Worm (Caenorhabditis elegans): ENCODE data around the gene irld-25.

Gene irld-25

DNA sequence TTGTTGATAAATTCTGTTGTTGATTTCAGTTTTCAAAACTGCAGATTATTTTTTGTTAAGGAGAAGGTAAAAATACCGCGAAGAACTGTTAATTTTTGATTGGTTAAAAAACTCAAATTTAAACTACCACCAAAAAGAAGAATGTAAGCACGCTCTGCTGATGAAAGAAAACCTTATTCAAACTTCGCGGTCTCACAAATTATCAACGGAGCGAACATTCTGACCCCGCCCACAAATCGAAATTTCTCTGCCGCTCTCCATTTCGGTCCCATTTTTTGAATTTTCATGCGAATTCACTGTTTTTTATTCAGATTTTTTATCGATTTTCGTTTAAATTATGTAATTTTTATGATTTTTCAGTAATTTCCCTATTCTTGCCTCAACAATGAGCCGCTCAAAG lies 31.9 kb upstream of the irld-25 start, which contains the start of gene cyn-3 (continued):
- TF ChIP-seq C38D4.7 (GFP tag; optimal IDR thresholded peaks at IDR 0.05) (no peak), T23F11.4 (GFP tag; optimal IDR thresholded peaks at IDR 0.05) (no peak), odd-2 (tag; optimal IDR thresholded peaks at IDR 0.05) (no peak), unc-55 (GFP tag; optimal IDR thresholded peaks at IDR 0.05) (peak; percentile 40), unc-86 (tag; optimal IDR thresholded peaks at IDR 0.05) (no peak), ceh-18 (tag; optimal IDR thresholded peaks at IDR 0.05) (peak; percentile 36), dve-1 (tag; optimal IDR thresholded peaks at IDR 0.05) (peak; percentile 58), K09A11.1 (tag; optimal IDR thresholded peaks at IDR 0.05; ENCODE audit: insufficient read depth) (no peak), pha-2 (tag; optimal IDR thresholded peaks at IDR 0.05) (no peak), pros-1 (tag; optimal IDR thresholded peaks at IDR 0.05) (peak; percentile 12), che-1 (tag; optimal IDR thresholded peaks at IDR 0.05) (no peak)

DNA sequence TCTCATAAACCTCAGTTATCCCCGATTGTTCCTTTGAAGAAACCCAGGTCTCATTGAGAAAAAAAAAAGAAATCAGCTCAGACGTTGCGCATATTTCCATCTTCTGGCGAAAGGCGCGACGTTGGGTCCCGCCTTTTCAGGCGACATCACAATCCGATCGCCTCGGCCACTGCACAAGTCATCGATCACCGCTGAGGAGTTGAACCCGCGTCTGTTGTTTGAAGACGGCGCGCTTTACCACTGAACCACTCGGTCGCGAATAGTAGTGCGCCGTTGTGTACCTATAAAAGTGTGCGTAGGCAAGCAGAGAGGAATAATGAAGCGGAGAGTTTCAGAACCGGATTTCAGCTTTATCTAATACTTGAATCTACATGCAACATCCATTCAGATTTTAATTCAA lies 30.5 kb upstream of the irld-25 start, which contains the start of gene Y75B12B.11:
TSS of gene Y75B12B.11 (plus strand) at position 394 of the 400 bp plus-strand sequence.
- TF ChIP-seq unc-3 (GFP tag; conservative IDR thresholded peaks at IDR 0.05) (peak; percentile 54; the same call in 1 of the 2 replicates), unc-3 (tag; optimal IDR thresholded peaks at IDR 0.05) (peak; percentile 71), ahr-1 (tag; optimal IDR thresholded peaks at IDR 0.05) (peak; percentile 71), pqm-1 (tag; optimal IDR thresholded peaks at IDR 0.05) (peak; percentile 84), Y22D7AL.16 (tag; optimal IDR thresholded peaks at IDR 0.05) (peak; percentile 77), ama-1 (optimal IDR thresholded peaks at IDR 0.05) (no peak), gmeb-2 (tag; optimal IDR thresholded peaks at IDR 0.05) (peak; percentile 80), ceh-19 (GFP tag; optimal IDR thresholded peaks at IDR 0.05) (peak; percentile 93), ceh-9 (tag; optimal IDR thresholded peaks at IDR 0.05) (peak; percentile 68), unc-86 (tag; optimal IDR thresholded peaks at IDR 0.05) (peak; percentile 79), eyg-1 (tag; optimal IDR thresholded peaks at IDR 0.05) (peak; percentile 87), ttx-3 (tag; optimal IDR thresholded peaks at IDR 0.05) (peak; percentile 87), lim-6 (tag; optimal IDR thresholded peaks at IDR 0.05) (peak; percentile 46), pax-1 (tag; optimal IDR thresholded peaks at IDR 0.05) (no peak), nhr-11 (tag; optimal IDR thresholded peaks at IDR 0.05) (no peak), hlh-6 (tag; optimal IDR thresholded peaks at IDR 0.05) (peak; percentile 92), nfya-1 (tag; optimal IDR thresholded peaks at IDR 0.05) (peak; percentile 70), ceh-22 (tag; optimal IDR thresholded peaks at IDR 0.05) (no peak), hlh-30 (tag; optimal IDR thresholded peaks at IDR 0.05; ENCODE audit: insufficient read depth) (peak; percentile 67), hlh-13 (GFP tag; optimal IDR thresholded peaks at IDR 0.05) (peak; percentile 75), pha-2 (tag; optimal IDR thresholded peaks at IDR 0.05) (peak; percentile 90), pag-3 (tag; optimal IDR thresholded peaks at IDR 0.05; ENCODE audit: borderline replicate concordance) (no peak), unc-55 (GFP tag; optimal IDR thresholded peaks at IDR 0.05) (peak; percentile 8), che-1 (tag; optimal IDR thresholded peaks at IDR 0.05) (peak; percentile 90), ceh-24 (tag; optimal IDR thresholded peaks at IDR 0.05) (peak; percentile 84), ceh-45 (GFP tag; IDR thresholded peaks at IDR 0.05) (peak; percentile 81), hlh-8 (tag; optimal IDR thresholded peaks at IDR 0.05) (peak; percentile 84), pros-1 (tag; optimal IDR thresholded peaks at IDR 0.05) (peak; percentile 47), C08G9.2 (tag; optimal IDR thresholded peaks at IDR 0.05) (peak; percentile 82), tbx-2 (tag; optimal IDR thresholded peaks at IDR 0.05) (peak; percentile 86), pha-4 (tag; optimal IDR thresholded peaks at IDR 0.05) (no peak), tbx-7 (tag; optimal IDR thresholded peaks at IDR 0.05) (peak; percentile 59), rnt-1 (tag; optimal IDR thresholded peaks at IDR 0.05) (peak; percentile 76), sox-2 (GFP tag; IDR thresholded peaks at IDR 0.05) (peak; percentile 62; the same call in 1 of the 2 replicates), fkh-10 (GFP tag; optimal IDR thresholded peaks at IDR 0.05) (no peak), dve-1 (tag; optimal IDR thresholded peaks at IDR 0.05) (peak; percentile 87), fkh-6 (tag; optimal IDR thresholded peaks at IDR 0.05) (peak; percentile 86), T23F11.4 (GFP tag; optimal IDR thresholded peaks at IDR 0.05) (peak; percentile 89), pat-9 (tag; optimal IDR thresholded peaks at IDR 0.05) (peak; percentile 88), hlh-15 (tag; optimal IDR thresholded peaks at IDR 0.05) (peak; percentile 80), elt-4 (tag; optimal IDR thresholded peaks at IDR 0.05) (peak; percentile 82), C38D4.7 (GFP tag; optimal IDR thresholded peaks at IDR 0.05) (peak; percentile 86), sox-4 (tag; optimal IDR thresholded peaks at IDR 0.05) (peak; percentile 87), nhr-232 (tag; optimal IDR thresholded peaks at IDR 0.05) (peak; percentile 84), ztf-16 (tag; optimal IDR thresholded peaks at IDR 0.05) (peak; percentile 84), ceh-14 (tag; optimal IDR thresholded peaks at IDR 0.05) (peak; percentile 93), mec-3 (tag; optimal IDR thresholded peaks at IDR 0.05; ENCODE audit: borderline replicate concordance) (peak; percentile 26)
